Fruit fly (Drosophila melanogaster) whole organism, embryonic: ENCODE measurements around the gene Ldh.

Source experiments
- Ada2b ChIP-seq: fragments of 200-800 bp; sonication (Bioruptor generic); IDR thresholded peaks from 2 replicates; pipeline ENCODE4 v1.3.6; 2022; ENCODE audit warnings: missing biosample characterization, missing genetic modification characterization
- BtbVII ChIP-seq: fragments of 200-800 bp; sonication (Bioruptor generic); optimal IDR thresholded peaks from 3 replicates; lab custom pipeline; 2017; ENCODE audit warnings: missing biosample characterization, mild to moderate bottlenecking, missing genetic modification characterization
- CG10431 ChIP-seq: fragments of 200-800 bp; sonication (Bioruptor generic); optimal IDR thresholded peaks from 3 replicates; lab custom pipeline; 2018; ENCODE audit warnings: missing biosample characterization, mild to moderate bottlenecking, missing genetic modification characterization
- CG10543 ChIP-seq: fragments of 200-800 bp; sonication (Bioruptor generic); optimal IDR thresholded peaks from 3 replicates; lab custom pipeline; 2017; ENCODE audit warnings: missing biosample characterization, mild to moderate bottlenecking, missing genetic modification characterization, moderate library complexity
- CG10979 ChIP-seq: fragments of 200-800 bp; sonication (Bioruptor generic); optimal IDR thresholded peaks from 2 replicates; lab custom pipeline; 2018; ENCODE audit warnings: missing biosample characterization, mild to moderate bottlenecking, missing genetic modification characterization, moderate library complexity
- CG14014 ChIP-seq: fragments of 200-800 bp; sonication (Bioruptor generic); IDR thresholded peaks from 2 replicates; pipeline ENCODE4 v1.3.6; 2022; ENCODE audit warnings: missing biosample characterization, missing genetic modification characterization
- CG15479 ChIP-seq: fragments of 200-800 bp; sonication (Bioruptor generic); optimal IDR thresholded peaks from 3 replicates; lab custom pipeline; 2019; ENCODE audit warnings: missing biosample characterization, mild to moderate bottlenecking, missing genetic modification characterization, moderate library complexity
- CG15696 ChIP-seq: fragments of 200-800 bp; sonication (Bioruptor generic); optimal IDR thresholded peaks from 2 replicates; lab custom pipeline; 2019; ENCODE audit warnings: missing biosample characterization, mild to moderate bottlenecking, missing genetic modification characterization, moderate library complexity
- CG18262 ChIP-seq: fragments of 200-800 bp; optimal IDR thresholded peaks from 3 replicates; lab custom pipeline; 2019; ENCODE audit warnings: missing biosample characterization, mild to moderate bottlenecking, missing genetic modification characterization, moderate library complexity
- CG1832 ChIP-seq: fragments of 200-800 bp; sonication (Bioruptor generic); optimal IDR thresholded peaks from 2 replicates; lab custom pipeline; 2017; ENCODE audit warnings: missing biosample characterization, mild to moderate bottlenecking, missing genetic modification characterization, inconsistent platforms
- CG2202 ChIP-seq: fragments of 200-800 bp; sonication (Bioruptor generic); optimal IDR thresholded peaks from 2 replicates; lab custom pipeline; 2018; ENCODE audit warnings: missing biosample characterization, mild to moderate bottlenecking, missing genetic modification characterization
- CG30020 ChIP-seq: fragments of 200-800 bp; optimal IDR thresholded peaks from 2 replicates; lab custom pipeline; 2019; ENCODE audit warnings: missing biosample characterization, mild to moderate bottlenecking, missing genetic modification characterization, moderate library complexity
- CG31441 ChIP-seq: fragments of 200-800 bp; sonication (Bioruptor generic); IDR thresholded peaks from 2 replicates; pipeline ENCODE4 v1.3.6; 2022; ENCODE audit warnings: missing biosample characterization, missing genetic modification characterization
- CG3163 ChIP-seq: fragments of 200-800 bp; sonication (Bioruptor generic); optimal IDR thresholded peaks from 3 replicates; lab custom pipeline; 2016; ENCODE audit warnings: missing biosample characterization, missing genetic modification characterization
- CG32772 ChIP-seq: fragments of 200-800 bp; sonication (Bioruptor generic); IDR thresholded peaks from 2 replicates; pipeline ENCODE4 v1.3.6; 2022; ENCODE audit warnings: missing biosample characterization, missing genetic modification characterization
- CG3726 ChIP-seq: fragments of 200-800 bp; sonication (Bioruptor generic); IDR thresholded peaks from 3 replicates; pipeline ENCODE4, ENCODE4 v1.3.6; 2022; ENCODE audit warnings: missing biosample characterization, missing genetic modification characterization
- CG4282 ChIP-seq: fragments of 200-800 bp; sonication (Bioruptor generic); optimal IDR thresholded peaks from 2 replicates; lab custom pipeline; 2016; ENCODE audit warnings: missing biosample characterization, missing genetic modification characterization
- CG6813 ChIP-seq: fragments of 200-800 bp; sonication (Bioruptor generic); optimal IDR thresholded peaks from 2 replicates; lab custom pipeline; 2017; ENCODE audit warnings: missing biosample characterization, missing genetic modification characterization, mild to moderate bottlenecking, moderate library complexity, missing genetic modification reagents
- Dbx ChIP-seq: fragments of 200-800 bp; sonication (Bioruptor generic); IDR thresholded peaks from 3 replicates; pipeline ENCODE4 v1.3.6; 2022; ENCODE audit warnings: missing biosample characterization, missing genetic modification characterization
- Ets65A ChIP-seq: fragments of 200-800 bp; sonication (Bioruptor generic); peaks from one replicate; lab custom pipeline; 2016; ENCODE audit warnings: missing biosample characterization, missing genetic modification characterization
- HLH4C ChIP-seq: fragments of 200-800 bp; sonication (Bioruptor generic); IDR thresholded peaks from 3 replicates; pipeline ENCODE4 v1.3.6; 2022; ENCODE audit warnings: missing biosample characterization, missing genetic modification characterization; ENCODE audit not compliant: partially characterized antibody
- Hey ChIP-seq: fragments of 200-800 bp; sonication (Bioruptor generic); optimal IDR thresholded peaks from 3 replicates; lab custom pipeline; 2018; ENCODE audit warnings: missing biosample characterization, mild to moderate bottlenecking, missing genetic modification characterization
- Jarid2 ChIP-seq: fragments of 200-800 bp; sonication (Bioruptor generic); optimal IDR thresholded peaks from 3 replicates; lab custom pipeline; 2017; ENCODE audit warnings: mild to moderate bottlenecking, missing biosample characterization, missing genetic modification reagents, missing genetic modification characterization
- Kr ChIP-seq: fragments of 200-800 bp; sonication (Bioruptor generic); optimal IDR thresholded peaks from 2 replicates; lab custom pipeline; 2017; ENCODE audit warnings: missing biosample characterization, mild to moderate bottlenecking, missing genetic modification characterization
- Med ChIP-seq: fragments of 200-800 bp; sonication (Bioruptor generic); peaks from one replicate; lab custom pipeline; 2016; ENCODE audit warnings: missing biosample characterization, missing genetic modification characterization, mild to moderate bottlenecking, inconsistent platforms, moderate library complexity
- Neu2 ChIP-seq: fragments of 200-800 bp; sonication (Bioruptor generic); optimal IDR thresholded peaks from 3 replicates; lab custom pipeline; 2016; ENCODE audit warnings: missing biosample characterization, missing genetic modification characterization, borderline replicate concordance
- Poxn ChIP-seq: fragments of 200-800 bp; sonication (Bioruptor generic); IDR thresholded peaks from 2 replicates; pipeline ENCODE4 v1.3.6; 2022; ENCODE audit warnings: missing biosample characterization, missing genetic modification characterization
- Xrp1 ChIP-seq: fragments of 200-800 bp; sonication (Bioruptor generic); IDR thresholded peaks from 2 replicates; pipeline ENCODE4 v1.3.6; 2022; ENCODE audit warnings: missing biosample characterization, missing genetic modification characterization
- bsh ChIP-seq, 2 experiments: fragments of 200-800 bp; sonication (Bioruptor generic); optimal IDR thresholded peaks; 2 replicates each; lab custom pipeline; 2017 to 2018; ENCODE audit warnings: mild to moderate bottlenecking in 2 of 2, missing biosample characterization in 2 of 2, missing genetic modification characterization in 2 of 2, moderate library complexity in 1 of 2
- cad ChIP-seq: fragments of >200 bp; optimal IDR thresholded peaks from 2 replicates; lab custom pipeline; 2017; ENCODE audit warnings: missing biosample characterization, missing genetic modification characterization
- caup ChIP-seq: fragments of 200-800 bp; sonication (Bioruptor generic); optimal IDR thresholded peaks from 3 replicates; lab custom pipeline; 2017; ENCODE audit warnings: missing biosample characterization, mild to moderate bottlenecking, missing genetic modification characterization, moderate library complexity; ENCODE audit not compliant: severe bottlenecking
- cg ChIP-seq: fragments of 200-800 bp; sonication (Bioruptor generic); optimal IDR thresholded peaks from 3 replicates; lab custom pipeline; 2019; ENCODE audit warnings: missing biosample characterization, mild to moderate bottlenecking, missing genetic modification characterization, moderate library complexity
- fd64A ChIP-seq: fragments of 200-800 bp; sonication (Bioruptor generic); optimal IDR thresholded peaks from 3 replicates; lab custom pipeline; 2018; ENCODE audit warnings: missing biosample characterization, mild to moderate bottlenecking, missing genetic modification characterization
- gem ChIP-seq: fragments of 200-800 bp; sonication (Bioruptor generic); optimal IDR thresholded peaks from 2 replicates; lab custom pipeline; 2019; ENCODE audit warnings: missing biosample characterization, mild to moderate bottlenecking, missing genetic modification characterization, moderate library complexity
- h ChIP-seq: fragments of >200 bp; optimal IDR thresholded peaks from 2 replicates; lab custom pipeline; 2017
- ham ChIP-seq: fragments of 200-800 bp; sonication (Bioruptor generic); IDR thresholded peaks from 2 replicates; pipeline ENCODE4 v1.3.6; 2022; ENCODE audit warnings: missing biosample characterization, missing genetic modification characterization
- her ChIP-seq: fragments of 200-800 bp; sonication (Bioruptor generic); optimal IDR thresholded peaks from 2 replicates; lab custom pipeline; 2016; ENCODE audit warnings: missing biosample characterization, missing genetic modification characterization
- kni ChIP-seq: fragments of 200-800 bp; sonication (Bioruptor generic); optimal IDR thresholded peaks from 3 replicates; lab custom pipeline; 2017; ENCODE audit warnings: mild to moderate bottlenecking, missing biosample characterization, missing genetic modification reagents, missing genetic modification characterization
- knrl ChIP-seq: fragments of 200-800 bp; sonication (Bioruptor generic); IDR thresholded peaks from 3 replicates; pipeline ENCODE4 v1.3.6; 2022; ENCODE audit warnings: missing biosample characterization, missing genetic modification characterization; ENCODE audit not compliant: partially characterized antibody
- lola ChIP-seq, 3 experiments: fragments of >200 bp in 2 of 3; fragments of 200-800 bp in 1 of 3; sonication (Bioruptor generic) in 1 of 3; optimal IDR thresholded peaks; 2 replicates each; lab custom pipeline; 2017 to 2019; ENCODE audit warnings: missing biosample characterization in 3 of 3, missing genetic modification characterization in 3 of 3, mild to moderate bottlenecking in 1 of 3, moderate library complexity in 1 of 3
- mld ChIP-seq: fragments of 200-800 bp; sonication (Bioruptor generic); IDR thresholded peaks from 3 replicates; pipeline ENCODE4 v1.3.6; 2022; ENCODE audit warnings: missing biosample characterization, missing genetic modification characterization; ENCODE audit not compliant: partially characterized antibody
- nau ChIP-seq: fragments of 200-800 bp; sonication (Bioruptor generic); optimal IDR thresholded peaks from 3 replicates; lab custom pipeline; 2017; ENCODE audit warnings: missing biosample characterization, mild to moderate bottlenecking, missing genetic modification characterization, missing genetic modification reagents
- p53 ChIP-seq: fragments of 200-800 bp; sonication (Bioruptor generic); optimal IDR thresholded peaks from 2 replicates; lab custom pipeline; 2016; ENCODE audit warnings: missing biosample characterization, missing genetic modification characterization
- phol ChIP-seq: fragments of 200-800 bp; sonication (Bioruptor generic); optimal IDR thresholded peaks from 3 replicates; lab custom pipeline; 2018; ENCODE audit warnings: missing biosample characterization, mild to moderate bottlenecking, missing genetic modification characterization, moderate library complexity
- prd ChIP-seq, 3 experiments: fragments of >200 bp in 2 of 3; fragments of 200-800 bp in 1 of 3; sonication (Bioruptor generic) in 1 of 3; optimal IDR thresholded peaks in 2 of 3; IDR thresholded peaks in 1 of 3; 2 replicates in 2 of 3; 3 replicates in 1 of 3; pipeline versions ENCODE4 v1.3.6 to Lab custom; 2017 to 2022; ENCODE audit warnings: missing biosample characterization in 1 of 3, missing genetic modification characterization in 1 of 3
- sens ChIP-seq: fragments of 200-800 bp; sonication (Bioruptor generic); peaks from one replicate; lab custom pipeline; 2016; ENCODE audit warnings: missing biosample characterization, missing genetic modification characterization
- sr ChIP-seq: fragments of 200-800 bp; sonication (Bioruptor generic); IDR thresholded peaks from 3 replicates; pipeline ENCODE4 v1.3.6; 2022; ENCODE audit warnings: missing biosample characterization, missing genetic modification characterization
- sug ChIP-seq: fragments of 200-800 bp; optimal IDR thresholded peaks from 2 replicates; lab custom pipeline; 2019; ENCODE audit warnings: missing biosample characterization, mild to moderate bottlenecking, missing genetic modification characterization, moderate library complexity
- trem ChIP-seq: fragments of 200-800 bp; optimal IDR thresholded peaks from 3 replicates; lab custom pipeline; 2019; ENCODE audit warnings: missing biosample characterization, mild to moderate bottlenecking, missing genetic modification characterization, moderate library complexity

Gene Ldh

dm6 chr3L:6312029-6312623 lies 49.6 kb upstream of the Ldh start:
- TF ChIP-seq BtbVII, result no peak
- peak; percentile 66 for TF ChIP-seq CG15696 (tag; lab: Kevin White, UChicago)
- TF ChIP-seq CG4282 (GFP tag; lab: Kevin White, UChicago), result no peak
- TF ChIP-seq CG10979 (tag; lab: Kevin White, UChicago), result peak; percentile 16
- TF ChIP-seq Jarid2 (GFP tag; lab: Kevin White, UChicago), result no peak
- peak; percentile 9 for TF ChIP-seq phol (tag; lab: Kevin White, UChicago)
- no peak for TF ChIP-seq prd (optimal IDR thresholded peaks at IDR 0.05; lab: Kevin White, UChicago)
- no peak for TF ChIP-seq prd (GFP tag; IDR thresholded peaks at IDR 0.05; lab: Robert Waterston, UW)
- no peak for TF ChIP-seq CG30020 (tag; lab: Kevin White, UChicago)
- TF ChIP-seq Hey, result no peak
- TF ChIP-seq Poxn (GFP tag; lab: Robert Waterston, UW), result no peak
- TF ChIP-seq CG15479 (GFP tag; lab: Kevin White, UChicago), result no peak
- TF ChIP-seq CG1832, result no peak
- TF ChIP-seq CG10543 (GFP tag; lab: Kevin White, UChicago), result no peak
- peak; percentile 47 for TF ChIP-seq Kr (GFP tag; lab: Kevin White, UChicago)
- TF ChIP-seq Med (GFP tag; lab: Kevin White, UChicago), result peak; percentile 31
- no peak for TF ChIP-seq caup (GFP tag; lab: Kevin White, UChicago)
- peak; percentile 58 for TF ChIP-seq sens (GFP tag; lab: Kevin White, UChicago)
- no peak for TF ChIP-seq mld (GFP tag; lab: Robert Waterston, UW)
- TF ChIP-seq CG2202 (tag; lab: Kevin White, UChicago), result peak; percentile 25
- TF ChIP-seq h (lab: Kevin White, UChicago), result no peak
- TF ChIP-seq bsh (GFP tag; optimal IDR thresholded peaks at IDR 0.05; lab: Kevin White, UChicago), result no peak
- no peak for TF ChIP-seq cad (GFP tag; lab: Kevin White, UChicago)
- no peak for TF ChIP-seq knrl (GFP tag; lab: Robert Waterston, UW)
- 0 out of 2 replicates have a peak, but pooled peaks have one; percentile 11 for TF ChIP-seq CG31441 (GFP tag; lab: Robert Waterston, UW)
- no peak for TF ChIP-seq CG14014
- TF ChIP-seq cg, result no peak
- TF ChIP-seq CG10431 (GFP tag; lab: Kevin White, UChicago), result no peak
- no peak for TF ChIP-seq kni (GFP tag; lab: Kevin White, UChicago)
- TF ChIP-seq sr (GFP tag; lab: Robert Waterston, UW), result no peak
- no peak for TF ChIP-seq ham (GFP tag; lab: Robert Waterston, UW)
- no peak for TF ChIP-seq sug (tag; lab: Kevin White, UChicago)
- TF ChIP-seq trem (tag; lab: Kevin White, UChicago), result peak; percentile 3
- TF ChIP-seq Neu2 (GFP tag; lab: Kevin White, UChicago), result no peak
- TF ChIP-seq nau (GFP tag; lab: Kevin White, UChicago), result no peak
- peak; percentile 15 for TF ChIP-seq Ets65A (GFP tag; lab: Kevin White, UChicago)
- no peak for TF ChIP-seq Dbx (GFP tag; lab: Robert Waterston, UW)
- no peak for TF ChIP-seq p53 (GFP tag; lab: Kevin White, UChicago)
- TF ChIP-seq Xrp1 (GFP tag; lab: Robert Waterston, UW), result peak; percentile 34; the same call in 1 of the 2 replicates
- TF ChIP-seq CG6813 (GFP tag; lab: Kevin White, UChicago), result peak; percentile 9
- TF ChIP-seq Ada2b (GFP tag; lab: Robert Waterston, UW), result no peak
- peak; percentile 34 for TF ChIP-seq gem
- TF ChIP-seq CG18262 (tag; lab: Kevin White, UChicago), result peak; percentile 27
- TF ChIP-seq HLH4C (GFP tag; lab: Robert Waterston, UW), result no peak
- peak in 1 of 3 experiments; percentile 33 for TF ChIP-seq lola (GFP tag; optimal IDR thresholded peaks at IDR 0.05; lab: Kevin White, UChicago)
- TF ChIP-seq CG32772, result no peak
- no peak for TF ChIP-seq CG3163
- TF ChIP-seq fd64A (GFP tag; lab: Kevin White, UChicago), result no peak
- TF ChIP-seq CG3726, result 0 out of 3 replicates have a peak, but pooled peaks have one; percentile 43
- no peak for TF ChIP-seq her (GFP tag; lab: Kevin White, UChicago)
